Fruit fly (Drosophila melanogaster) whole organism, prepupa: ENCODE data around the gene obst-H.
A peak's percentile ranks its signal among the peaks of the same experiment; 100 is the strongest.

Experiments used
- Blimp-1 ChIP-seq: fragments of 200-800 bp; sonication (Bioruptor generic); optimal IDR thresholded peaks from 3 replicates; lab custom pipeline; 2017; ENCODE audit warnings: missing biosample characterization, missing genetic modification characterization, mild to moderate bottlenecking, moderate library complexity, missing genetic modification reagents
- CG10669 ChIP-seq: fragments of 200-800 bp; sonication (Bioruptor generic); optimal IDR thresholded peaks from 3 replicates; lab custom pipeline; 2018; ENCODE audit warnings: missing biosample characterization, mild to moderate bottlenecking, missing genetic modification characterization, moderate library complexity
- CG11294 ChIP-seq: fragments of 200-800 bp; sonication (Bioruptor generic); IDR thresholded peaks from 2 replicates; pipeline ENCODE4 v1.3.6; 2022; ENCODE audit warnings: missing biosample characterization, missing genetic modification characterization
- CG11762 ChIP-seq: fragments of 200-800 bp; sonication (Bioruptor generic); optimal IDR thresholded peaks from 3 replicates; lab custom pipeline; 2016; ENCODE audit warnings: missing biosample characterization, missing genetic modification characterization; ENCODE audit not compliant: insufficient read depth
- CG11902 ChIP-seq: fragments of 200-800 bp; sonication (Bioruptor generic); optimal IDR thresholded peaks from 3 replicates; lab custom pipeline; 2016; ENCODE audit warnings: missing biosample characterization, missing genetic modification characterization
- CG32006 ChIP-seq: fragments of 200-800 bp; sonication (Bioruptor generic); optimal IDR thresholded peaks from 3 replicates; lab custom pipeline; 2017; ENCODE audit warnings: missing biosample characterization, mild to moderate bottlenecking, missing genetic modification characterization
- CG34406 ChIP-seq: fragments of 200-800 bp; sonication (Bioruptor generic); optimal IDR thresholded peaks from 3 replicates; lab custom pipeline; 2016; ENCODE audit warnings: missing biosample characterization, missing genetic modification characterization
- CG3919 ChIP-seq: fragments of 200-800 bp; sonication (Bioruptor generic); optimal IDR thresholded peaks from 3 replicates; lab custom pipeline; 2016; ENCODE audit warnings: missing biosample characterization, missing genetic modification characterization
- CG6163 ChIP-seq: fragments of 200-800 bp; sonication (Bioruptor generic); IDR thresholded peaks from 3 replicates; pipeline ENCODE4 v1.3.6; 2022; ENCODE audit warnings: missing biosample characterization, missing genetic modification characterization
- CG6276 ChIP-seq: fragments of 200-800 bp; sonication (Bioruptor generic); optimal IDR thresholded peaks from 2 replicates; lab custom pipeline; 2017; ENCODE audit warnings: missing biosample characterization, mild to moderate bottlenecking, missing genetic modification characterization
- CG6792 ChIP-seq: fragments of 200-800 bp; sonication (Bioruptor generic); optimal IDR thresholded peaks from 3 replicates; lab custom pipeline; 2016; ENCODE audit warnings: missing biosample characterization, missing genetic modification characterization
- CG6808 ChIP-seq: fragments of 200-800 bp; sonication (Bioruptor generic); optimal IDR thresholded peaks from 3 replicates; lab custom pipeline; 2017; ENCODE audit warnings: missing biosample characterization, missing genetic modification characterization, mild to moderate bottlenecking, moderate library complexity, missing genetic modification reagents
- CG6854 ChIP-seq: fragments of 200-800 bp; sonication (Bioruptor generic); optimal IDR thresholded peaks from 2 replicates; lab custom pipeline; 2017; ENCODE audit warnings: missing biosample characterization, mild to moderate bottlenecking, missing genetic modification characterization
- CG7368 ChIP-seq: fragments of 200-800 bp; sonication (Bioruptor generic); optimal IDR thresholded peaks from 3 replicates; lab custom pipeline; 2016; ENCODE audit warnings: missing biosample characterization, missing genetic modification characterization
- CG8632 ChIP-seq: fragments of 200-800 bp; sonication (Bioruptor generic); optimal IDR thresholded peaks from 3 replicates; lab custom pipeline; 2016; ENCODE audit warnings: missing biosample characterization, missing genetic modification characterization
- Eip93F ChIP-seq: fragments of 200-800 bp; sonication (Bioruptor generic); optimal IDR thresholded peaks from 2 replicates; lab custom pipeline; 2016; ENCODE audit warnings: missing biosample characterization, mild to moderate bottlenecking, missing genetic modification characterization
- Ets21C ChIP-seq: fragments of 200-800 bp; sonication (Bioruptor generic); optimal IDR thresholded peaks from 3 replicates; lab custom pipeline; 2016; ENCODE audit warnings: missing biosample characterization, missing genetic modification characterization
- Hr4 ChIP-seq: fragments of 200-800 bp; sonication (Bioruptor generic); optimal IDR thresholded peaks from 3 replicates; lab custom pipeline; 2016; ENCODE audit warnings: missing biosample characterization, missing genetic modification characterization
- Smox ChIP-seq: fragments of 200-800 bp; sonication (Bioruptor generic); optimal IDR thresholded peaks from 3 replicates; lab custom pipeline; 2016; ENCODE audit warnings: missing biosample characterization, missing genetic modification characterization
- Sox102F ChIP-seq: fragments of 200-800 bp; sonication (Bioruptor generic); optimal IDR thresholded peaks from 2 replicates; lab custom pipeline; 2016; ENCODE audit warnings: missing biosample characterization, mild to moderate bottlenecking, missing genetic modification characterization
- Sox15 ChIP-seq: fragments of 200-800 bp; sonication (Bioruptor generic); optimal IDR thresholded peaks from 3 replicates; lab custom pipeline; 2016; ENCODE audit warnings: missing biosample characterization, missing genetic modification characterization
- acj6 ChIP-seq: fragments of 200-800 bp; sonication (Bioruptor generic); optimal IDR thresholded peaks from 3 replicates; lab custom pipeline; 2016; ENCODE audit warnings: missing biosample characterization, missing genetic modification characterization
- dac ChIP-seq: fragments of 200-800 bp; sonication (Bioruptor generic); optimal IDR thresholded peaks from 2 replicates; lab custom pipeline; 2017; ENCODE audit warnings: missing biosample characterization, mild to moderate bottlenecking, missing genetic modification characterization
- eg ChIP-seq: fragments of 200-800 bp; sonication (Bioruptor generic); IDR thresholded peaks from 3 replicates; pipeline ENCODE4 v1.3.6; 2022; ENCODE audit warnings: missing biosample characterization, missing genetic modification characterization
- esn ChIP-seq: fragments of 200-800 bp; sonication (Bioruptor generic); optimal IDR thresholded peaks from 2 replicates; lab custom pipeline; 2016; ENCODE audit warnings: missing biosample characterization, mild to moderate bottlenecking, missing genetic modification characterization, moderate library complexity
- fd59A ChIP-seq: fragments of 200-800 bp; sonication (Bioruptor generic); optimal IDR thresholded peaks from 2 replicates; lab custom pipeline; 2017; ENCODE audit warnings: missing biosample characterization, mild to moderate bottlenecking, missing genetic modification characterization, missing genetic modification reagents
- fd85E ChIP-seq: fragments of 200-800 bp; sonication (Bioruptor generic); optimal IDR thresholded peaks from 3 replicates; lab custom pipeline; 2016; ENCODE audit warnings: missing biosample characterization, missing genetic modification characterization
- fkh ChIP-seq: fragments of 200-800 bp; sonication (Bioruptor generic); optimal IDR thresholded peaks from 3 replicates; lab custom pipeline; 2017; ENCODE audit warnings: missing biosample characterization, mild to moderate bottlenecking, missing genetic modification characterization, moderate library complexity
- lz ChIP-seq: fragments of 200-800 bp; sonication (Bioruptor generic); optimal IDR thresholded peaks from 3 replicates; lab custom pipeline; 2016; ENCODE audit warnings: missing biosample characterization, missing genetic modification characterization
- net ChIP-seq: fragments of 200-800 bp; sonication (Bioruptor generic); optimal IDR thresholded peaks from 3 replicates; lab custom pipeline; 2016; ENCODE audit warnings: missing biosample characterization, missing genetic modification characterization
- salr ChIP-seq, 2 experiments: fragments of 200-800 bp; sonication (Bioruptor generic); optimal IDR thresholded peaks; 3 replicates each; lab custom pipeline; 2016 to 2018; ENCODE audit warnings: missing biosample characterization in 2 of 2, missing genetic modification characterization in 2 of 2, mild to moderate bottlenecking in 1 of 2
- spab ChIP-seq: fragments of 200-800 bp; sonication (Bioruptor generic); optimal IDR thresholded peaks from 2 replicates; lab custom pipeline; 2017; ENCODE audit warnings: missing biosample characterization, mild to moderate bottlenecking, missing genetic modification characterization, missing genetic modification reagents
- ss ChIP-seq, 2 experiments: fragments of 200-800 bp; sonication (Bioruptor generic); optimal IDR thresholded peaks; 2 replicates in 1 of 2; 3 replicates in 1 of 2; lab custom pipeline; 2017 to 2018; ENCODE audit warnings: mild to moderate bottlenecking in 2 of 2, missing biosample characterization in 2 of 2, missing genetic modification characterization in 2 of 2, moderate library complexity in 1 of 2
- svp ChIP-seq: fragments of 200-800 bp; sonication (Bioruptor generic); peaks from one replicate; lab custom pipeline; 2016; ENCODE audit warnings: missing biosample characterization, missing genetic modification characterization
- topi ChIP-seq: fragments of 200-800 bp; sonication (Bioruptor generic); optimal IDR thresholded peaks from 3 replicates; lab custom pipeline; 2016; ENCODE audit warnings: missing biosample characterization, missing genetic modification characterization
- vri ChIP-seq: fragments of 200-800 bp; sonication (Bioruptor generic); optimal IDR thresholded peaks from 3 replicates; lab custom pipeline; 2016; ENCODE audit warnings: missing biosample characterization, mild to moderate bottlenecking, missing genetic modification characterization

obst-H gene

DNA sequence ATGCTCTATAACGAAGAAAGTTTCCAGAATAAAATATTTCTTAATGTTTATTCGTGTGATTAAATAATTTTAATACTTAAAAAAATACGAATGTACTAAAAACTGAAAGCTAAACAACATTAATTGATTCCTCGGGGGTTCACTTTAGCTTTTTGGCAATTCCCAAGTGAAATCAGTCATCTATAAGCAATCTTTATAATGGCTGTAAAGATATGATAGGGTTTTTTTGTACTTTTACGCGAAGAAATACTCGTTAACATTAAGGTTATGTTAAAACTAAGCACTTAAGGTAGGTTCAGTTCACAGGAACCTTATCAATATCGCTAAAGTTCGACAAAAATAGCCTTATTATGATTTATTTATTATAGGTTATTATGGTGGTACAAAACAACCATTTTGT is 9.1 kb downstream of the obst-H start:
- TF ChIP-seq CG10669 (GFP tag; lab: Kevin White, UChicago) (no peak), CG32006 (GFP tag; lab: Kevin White, UChicago) (no peak), fkh (no peak), fd59A (no peak)

DNA sequence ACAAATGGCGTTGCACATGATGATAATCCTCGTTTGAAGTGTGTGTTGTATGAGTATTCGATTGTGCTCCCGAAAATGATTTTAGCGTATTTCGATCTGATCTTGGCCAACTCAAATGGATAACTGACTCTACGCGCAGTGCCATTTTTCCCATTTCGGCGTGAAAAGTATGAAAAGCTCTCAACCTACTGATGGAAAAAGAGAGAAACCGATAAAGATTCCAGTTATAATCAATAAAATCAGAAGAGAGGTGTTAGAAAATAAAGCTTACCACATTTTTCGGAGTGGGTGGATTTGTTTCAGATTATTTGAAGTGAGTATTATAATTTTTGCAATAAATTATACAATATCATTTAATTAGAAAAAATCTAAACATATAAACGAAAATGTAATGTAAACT is 9.6 kb downstream of the obst-H start, which contains the start of gene mex1:
TSS of gene mex1 (minus strand) at position 101 of the 400 bp plus-strand sequence.
- TF ChIP-seq vri (GFP tag; lab: Kevin White, UChicago) (no peak), CG11294 (GFP tag; lab: Robert Waterston, UW) (no peak), CG10669 (GFP tag; lab: Kevin White, UChicago) (no peak), spab (GFP tag; lab: Kevin White, UChicago) (no peak)

DNA sequence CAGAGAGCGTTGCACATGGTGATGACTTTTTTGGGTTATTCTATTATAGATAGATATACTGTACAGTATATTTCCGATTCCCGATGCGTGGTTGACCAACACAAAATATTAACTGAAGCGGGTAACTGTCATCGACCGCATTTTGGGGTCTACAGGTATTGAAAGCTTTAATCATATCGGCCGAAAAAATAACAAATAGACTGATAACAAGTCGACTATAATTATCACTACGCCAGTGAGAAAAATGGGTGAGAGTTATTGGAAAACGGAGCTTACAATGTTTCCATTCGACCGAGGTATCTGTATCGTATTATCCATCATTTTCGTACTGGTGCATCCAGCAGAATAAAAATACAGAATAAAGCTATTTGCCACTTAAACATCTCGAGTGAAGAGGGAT is 10.7 kb downstream of the obst-H start:
- TF ChIP-seq vri (GFP tag; lab: Kevin White, UChicago) (peak; percentile 38), ss (GFP tag; optimal IDR thresholded peaks at IDR 0.05; lab: Kevin White, UChicago) (no peak), CG11762 (GFP tag; lab: Kevin White, UChicago) (no peak), salr (GFP tag; optimal IDR thresholded peaks at IDR 0.05; lab: Kevin White, UChicago) (no peak), CG8632 (GFP tag; lab: Kevin White, UChicago) (no peak), Hr4 (GFP tag; lab: Kevin White, UChicago) (no peak)

DNA sequence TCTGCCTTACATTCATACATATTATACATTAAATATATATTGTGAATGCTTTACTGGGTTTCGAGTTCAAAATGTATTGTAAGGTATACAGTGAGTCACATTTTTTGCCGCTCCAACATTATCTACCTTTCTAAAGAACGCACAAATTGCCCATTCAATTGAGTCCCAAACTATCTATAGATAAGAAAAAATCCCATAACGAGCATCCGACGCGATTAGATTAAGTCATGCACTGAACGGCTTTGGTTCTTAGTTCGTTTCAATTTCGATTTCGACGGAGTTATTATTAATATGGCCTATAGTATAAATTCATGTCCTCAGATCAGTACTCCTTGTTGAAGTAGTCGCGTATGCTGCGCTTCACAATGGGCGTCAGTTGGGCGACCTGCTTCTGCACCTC is 11.5 kb downstream of the obst-H start:
- no peak for TF ChIP-seq Ets21C (GFP tag; lab: Kevin White, UChicago)
- no peak for TF ChIP-seq CG34406 (GFP tag; lab: Kevin White, UChicago)
- TF ChIP-seq fd85E (GFP tag; lab: Kevin White, UChicago), result no peak
- TF ChIP-seq CG10669 (GFP tag; lab: Kevin White, UChicago), result no peak
- no peak for TF ChIP-seq CG11294 (GFP tag; lab: Robert Waterston, UW)
- TF ChIP-seq CG32006 (GFP tag; lab: Kevin White, UChicago), result no peak
- TF ChIP-seq dac, result no peak
- TF ChIP-seq CG6854 (GFP tag; lab: Kevin White, UChicago), result no peak
- no peak for TF ChIP-seq CG11902 (GFP tag; lab: Kevin White, UChicago)
- no peak for TF ChIP-seq CG7368
- TF ChIP-seq lz (GFP tag; lab: Kevin White, UChicago), result no peak
- TF ChIP-seq Sox15 (GFP tag; lab: Kevin White, UChicago), result no peak
- TF ChIP-seq net (GFP tag; lab: Kevin White, UChicago), result no peak
- no peak for TF ChIP-seq CG3919 (GFP tag; lab: Kevin White, UChicago)
- TF ChIP-seq Eip93F (GFP tag; lab: Kevin White, UChicago), result no peak
- TF ChIP-seq Sox102F (GFP tag; lab: Kevin White, UChicago), result no peak
- TF ChIP-seq ss (GFP tag; optimal IDR thresholded peaks at IDR 0.05; lab: Kevin White, UChicago), result no peak
- TF ChIP-seq CG6163 (GFP tag; lab: Robert Waterston, UW), result no peak
- TF ChIP-seq CG6808 (GFP tag; lab: Kevin White, UChicago), result no peak

DNA sequence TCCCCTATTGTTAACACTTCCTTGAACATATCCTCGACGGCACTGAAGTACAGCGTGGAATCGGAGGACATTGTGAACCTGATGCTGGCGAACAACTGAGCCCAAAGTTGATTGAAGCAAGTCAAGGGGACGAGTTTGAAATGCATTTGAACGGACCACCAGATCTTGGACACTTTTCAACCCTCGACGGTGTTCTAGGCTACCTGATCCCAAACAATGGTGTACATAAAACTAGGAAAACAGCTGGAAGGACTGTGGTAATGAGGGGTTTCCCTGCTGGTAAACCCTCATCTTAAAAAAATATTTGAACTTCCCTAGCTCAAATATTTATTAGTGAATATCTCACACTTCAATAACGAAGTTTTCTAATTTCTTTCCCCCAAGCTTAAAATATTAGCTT is 12.1 kb downstream of the obst-H start, which contains the start of gene CG13454:
TSS of gene CG13454 (minus strand) at position 101 of the 400 bp plus-strand sequence.
- no peak for TF ChIP-seq Smox (GFP tag; lab: Kevin White, UChicago)
- TF ChIP-seq CG11294 (GFP tag; lab: Robert Waterston, UW), result no peak
- no peak for TF ChIP-seq acj6
- no peak for TF ChIP-seq esn (GFP tag; lab: Kevin White, UChicago)
- no peak for TF ChIP-seq CG6854 (GFP tag; lab: Kevin White, UChicago)
- TF ChIP-seq Blimp-1, result no peak
- TF ChIP-seq svp, result no peak
- no peak for TF ChIP-seq CG6792 (GFP tag; lab: Kevin White, UChicago)
- no peak for TF ChIP-seq eg
- TF ChIP-seq CG6276 (GFP tag; lab: Kevin White, UChicago), result no peak
- no peak for TF ChIP-seq Hr4 (GFP tag; lab: Kevin White, UChicago)
- TF ChIP-seq CG11762 (GFP tag; lab: Kevin White, UChicago), result no peak
- no peak for TF ChIP-seq topi
- TF ChIP-seq Sox102F (GFP tag; lab: Kevin White, UChicago), result no peak
- TF ChIP-seq lz (GFP tag; lab: Kevin White, UChicago), result no peak
- TF ChIP-seq net (GFP tag; lab: Kevin White, UChicago), result no peak
